Fruit fly (Drosophila melanogaster) whole organism, pupa: ENCODE measurements around the gene CG43149.

Experiments used
- CG10348 ChIP-seq: fragments of 200-800 bp; sonication (Bioruptor generic); IDR thresholded peaks from 2 replicates; pipeline ENCODE4 v1.3.6; 2022; ENCODE audit warnings: missing biosample characterization, missing genetic modification characterization
- CG12605 ChIP-seq: fragments of 200-800 bp; sonication (Bioruptor generic); IDR thresholded peaks from 2 replicates; pipeline ENCODE4 v1.3.6; 2022; ENCODE audit warnings: missing biosample characterization, missing genetic modification characterization
- CG13204 ChIP-seq: fragments of 200-800 bp; sonication (Bioruptor generic); optimal IDR thresholded peaks from 2 replicates; lab custom pipeline; 2018; ENCODE audit warnings: missing biosample characterization, mild to moderate bottlenecking, missing genetic modification characterization, moderate library complexity
- CG15710 ChIP-seq: fragments of 200-800 bp; sonication (Bioruptor generic); optimal IDR thresholded peaks from 2 replicates; lab custom pipeline; 2018; ENCODE audit warnings: missing biosample characterization, mild to moderate bottlenecking, missing genetic modification characterization, moderate library complexity
- CG17806 ChIP-seq: fragments of 200-800 bp; sonication (Bioruptor generic); optimal IDR thresholded peaks from 2 replicates; lab custom pipeline; 2018; ENCODE audit warnings: missing biosample characterization, mild to moderate bottlenecking, missing genetic modification characterization, moderate library complexity
- CG32121 ChIP-seq: fragments of 200-800 bp; sonication (Bioruptor generic); IDR thresholded peaks from 2 replicates; pipeline ENCODE4 v1.3.6; 2022; ENCODE audit warnings: missing biosample characterization, missing genetic modification characterization
- CG4496 ChIP-seq: fragments of 200-800 bp; sonication (Bioruptor generic); IDR thresholded peaks from 3 replicates; pipeline ENCODE4 v1.3.6; 2022; ENCODE audit warnings: missing biosample characterization, missing genetic modification characterization
- CG8301 ChIP-seq: fragments of 200-800 bp; sonication (Bioruptor generic); optimal IDR thresholded peaks from 2 replicates; lab custom pipeline; 2018; ENCODE audit warnings: missing biosample characterization, mild to moderate bottlenecking, missing genetic modification characterization
- CG9948 ChIP-seq: fragments of 200-800 bp; sonication (Bioruptor generic); optimal IDR thresholded peaks from 2 replicates; lab custom pipeline; 2018; ENCODE audit warnings: missing biosample characterization, mild to moderate bottlenecking, missing genetic modification characterization, moderate library complexity
- D1 ChIP-seq: fragments of 200-800 bp; sonication (Bioruptor generic); optimal IDR thresholded peaks from 2 replicates; lab custom pipeline; 2018; ENCODE audit warnings: missing biosample characterization, mild to moderate bottlenecking, missing genetic modification characterization, moderate library complexity
- Ets98B ChIP-seq: fragments of 200-800 bp; sonication (Bioruptor generic); IDR thresholded peaks from 2 replicates; pipeline ENCODE4 v1.3.6; 2022; ENCODE audit warnings: missing biosample characterization, missing genetic modification characterization
- Pif1A ChIP-seq: fragments of 200-800 bp; sonication (Bioruptor generic); optimal IDR thresholded peaks from 3 replicates; lab custom pipeline; 2016; ENCODE audit warnings: missing biosample characterization, missing genetic modification characterization
- Pif1B ChIP-seq: fragments of 200-800 bp; sonication (Bioruptor generic); optimal IDR thresholded peaks from 3 replicates; lab custom pipeline; 2016; ENCODE audit warnings: missing biosample characterization, missing genetic modification characterization
- Snoo ChIP-seq: fragments of 200-800 bp; sonication (Bioruptor generic); optimal IDR thresholded peaks from 3 replicates; lab custom pipeline; 2017; ENCODE audit warnings: missing biosample characterization, mild to moderate bottlenecking, missing genetic modification characterization, inconsistent platforms
- fd96Ca ChIP-seq: fragments of 200-800 bp; sonication (Bioruptor generic); IDR thresholded peaks from 3 replicates; pipeline ENCODE4 v1.3.6; 2022; ENCODE audit warnings: missing biosample characterization, missing genetic modification characterization
- gl ChIP-seq: fragments of 200-800 bp; sonication (Bioruptor generic); optimal IDR thresholded peaks from 2 replicates; lab custom pipeline; 2018; ENCODE audit warnings: missing biosample characterization, mild to moderate bottlenecking, missing genetic modification characterization
- rn ChIP-seq: fragments of 200-800 bp; sonication (Bioruptor generic); IDR thresholded peaks from 2 replicates; pipeline ENCODE4 v1.3.6; 2022; ENCODE audit warnings: missing biosample characterization, missing genetic modification characterization

Gene CG43149

DNA sequence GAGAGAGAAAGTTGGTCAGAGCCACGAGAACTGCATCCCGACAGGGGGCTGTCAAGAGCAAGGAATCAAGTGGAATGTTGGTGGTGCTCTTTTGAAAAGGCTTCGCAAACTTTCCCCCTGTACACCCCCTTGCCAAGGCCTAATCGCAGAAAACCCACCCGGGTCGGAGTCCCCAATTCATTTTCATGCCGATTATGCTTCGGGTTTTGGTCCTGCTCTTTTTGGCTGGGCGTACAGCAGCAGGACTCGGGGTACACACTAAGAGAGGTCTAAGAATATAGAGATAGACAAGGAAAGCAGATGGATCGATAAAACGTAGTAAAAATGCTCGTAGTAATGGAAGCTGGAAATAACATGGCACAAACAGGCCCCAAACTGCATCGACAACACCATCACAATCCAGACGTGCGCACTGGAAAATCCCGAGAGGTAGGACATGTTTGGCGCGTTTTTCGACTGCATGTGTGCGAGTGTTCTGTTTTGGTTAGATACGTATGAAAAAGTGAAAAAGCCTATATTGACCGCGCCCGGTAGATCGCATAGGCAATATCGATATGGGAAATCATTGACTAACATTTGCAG lies 27.8 kb downstream of the CG43149 start:
- no peak for TF ChIP-seq CG10348
- TF ChIP-seq fd96Ca = no peak
- no peak for TF ChIP-seq rn (GFP tag; lab: Robert Waterston, UW)
- TF ChIP-seq CG13204 (GFP tag; lab: Kevin White, UChicago) = no peak
- TF ChIP-seq Pif1A = no peak

DNA sequence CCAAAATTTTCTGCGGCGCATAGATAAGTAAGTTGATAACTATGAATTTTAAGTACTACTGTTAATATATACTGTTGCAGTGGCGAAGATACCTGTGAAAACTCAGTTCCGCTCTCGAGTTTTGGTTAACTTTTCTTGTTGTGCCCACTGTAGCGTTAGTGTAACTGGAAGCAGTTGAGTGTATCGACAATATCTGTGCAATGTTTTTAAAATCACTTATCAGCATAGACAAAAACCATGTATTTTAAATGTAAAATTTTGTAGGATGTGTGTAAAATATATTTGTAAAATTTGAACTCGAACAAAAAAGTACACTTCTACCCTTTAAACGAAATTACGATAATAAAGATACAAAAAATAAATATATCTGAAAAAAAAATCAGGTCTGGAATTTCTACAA lies 28.6 kb downstream of the CG43149 start:
- TF ChIP-seq CG8301 (tag; lab: Kevin White, UChicago) (no peak), rn (GFP tag; lab: Robert Waterston, UW) (no peak), CG15710 (no peak), CG9948 (tag; lab: Kevin White, UChicago) (no peak), Pif1B (GFP tag; lab: Kevin White, UChicago) (no peak), CG4496 (GFP tag; lab: Robert Waterston, UW) (no peak), CG17806 (tag; lab: Kevin White, UChicago) (no peak), CG12605 (GFP tag; lab: Robert Waterston, UW) (no peak), Ets98B (GFP tag; lab: Robert Waterston, UW) (no peak), gl (no peak), Snoo (tag; lab: Kevin White, UChicago) (no peak), Pif1A (no peak), CG13204 (GFP tag; lab: Kevin White, UChicago) (no peak), CG10348 (no peak), D1 (tag; lab: Kevin White, UChicago) (no peak), fd96Ca (no peak), CG32121 (GFP tag; lab: Robert Waterston, UW) (no peak)
- TF ChIP-seq, all 21 proteins: peak for 0

DNA sequence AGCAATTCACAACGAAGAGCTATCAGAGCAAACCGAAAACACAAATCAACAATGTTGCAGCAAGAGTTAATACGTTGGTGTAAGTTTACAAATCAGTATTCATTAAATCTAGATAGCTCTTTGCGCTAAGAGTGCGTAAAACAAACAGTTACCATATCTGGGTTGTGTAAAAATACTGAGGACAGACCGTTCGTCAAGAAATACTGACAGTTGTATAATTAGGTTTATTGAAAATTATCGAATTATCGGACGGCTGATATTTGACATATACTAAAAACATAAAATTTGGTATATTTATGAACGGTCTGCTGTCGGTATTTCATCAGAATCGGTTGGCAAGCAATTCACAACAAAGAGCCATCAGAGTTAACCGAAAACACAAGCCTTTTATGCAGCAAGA lies 32.5 kb downstream of the CG43149 start, which contains the start of gene mthl8:
TSS of gene mthl8 (plus strand) at position 360 of the 400 bp plus-strand sequence.
- no peak for TF ChIP-seq fd96Ca
